Worm (Caenorhabditis elegans): ENCODE data around the gene F22E5.22.
"Not testable (repeated sequence)": the region's sequence is repeated elsewhere in the genome, so short reads cannot be mapped to it uniquely, and the experiment has no call there.

The F22E5.22 gene

DNA sequence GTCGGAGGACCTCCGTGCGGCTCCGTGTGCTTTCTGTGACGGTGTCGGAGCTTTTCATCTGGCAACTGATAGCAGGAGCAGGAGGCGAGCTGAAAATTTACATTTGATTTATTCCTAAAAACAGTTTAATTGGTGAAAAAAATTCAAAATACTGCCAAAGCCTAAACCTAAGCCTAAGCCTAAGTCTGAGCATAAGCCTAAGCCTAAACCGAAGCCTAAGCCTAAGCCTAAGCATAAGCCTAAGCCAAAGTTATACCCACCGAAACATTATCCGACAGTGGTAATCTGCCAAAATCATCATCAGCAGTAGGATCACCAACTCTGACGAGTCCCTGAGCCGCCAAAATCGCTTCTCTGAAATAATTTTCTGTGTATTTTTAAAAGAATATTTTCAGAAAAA lies 19.1 kb downstream of the F22E5.22 start:
- no peak for TF ChIP-seq nhr-237 (tag; optimal IDR thresholded peaks at IDR 0.05)
- TF ChIP-seq elt-3 (tag; optimal IDR thresholded peaks at IDR 0.05) = no peak
- no peak for TF ChIP-seq mls-2 (tag; optimal IDR thresholded peaks at IDR 0.05)
- TF ChIP-seq lin-13 (tag; optimal IDR thresholded peaks at IDR 0.05) = no peak
- no peak for TF ChIP-seq tbx-8 (GFP tag; optimal IDR thresholded peaks at IDR 0.05)
- no peak for TF ChIP-seq lsy-2 (tag; optimal IDR thresholded peaks at IDR 0.05)
- TF ChIP-seq drap-1 (GFP tag; optimal IDR thresholded peaks at IDR 0.05) = no peak

DNA sequence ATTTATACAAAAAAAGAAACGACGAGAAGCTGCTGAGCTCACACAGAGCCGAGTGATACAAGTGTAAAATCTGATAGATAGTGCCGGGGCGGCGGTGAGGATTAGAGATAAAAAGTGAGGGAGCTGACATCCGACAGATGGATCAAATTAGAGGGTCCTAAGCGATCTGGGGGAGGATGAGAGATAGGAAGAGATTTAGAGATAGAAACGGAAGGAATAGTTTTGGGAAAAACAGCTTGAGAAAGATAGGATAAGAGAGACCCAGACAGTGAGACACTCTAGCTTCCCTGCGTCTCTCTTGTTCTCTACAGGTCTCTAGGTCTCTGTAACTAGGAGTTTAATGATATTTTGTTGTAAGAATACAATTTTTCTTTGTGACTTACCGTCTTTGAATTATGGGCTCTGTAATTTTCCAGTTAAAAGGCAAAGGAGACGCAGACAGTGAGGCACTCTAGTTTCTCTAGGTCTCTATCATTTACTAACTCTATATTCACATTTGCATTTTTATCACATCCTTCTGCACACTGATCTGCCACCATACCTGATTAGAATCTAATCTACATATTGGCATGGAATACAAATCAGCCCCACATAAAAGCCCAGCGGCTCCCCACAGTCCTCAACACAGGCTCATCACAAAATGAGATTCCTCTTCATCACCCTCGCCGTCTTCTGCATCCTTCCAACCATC lies 21.4 kb downstream of the F22E5.22 start, which contains the start of the genes sup-9 and nspf-1:
Gene sup-9 (minus strand): TSS at position 43 of the 691 bp plus-strand sequence.
Gene nspf-1 (plus strand): TSS at position 641 of the 691 bp plus-strand sequence.
- TF ChIP-seq unc-62 (GFP tag; optimal IDR thresholded peaks at IDR 0.05) (peak; percentile 65), ham-2 (GFP tag; optimal IDR thresholded peaks at IDR 0.05) (no peak), hlh-1 (tag; optimal IDR thresholded peaks at IDR 0.05) (peak; percentile 34), ces-1 (GFP tag; optimal IDR thresholded peaks at IDR 0.05) (peak; percentile 15), unc-120 (tag; optimal IDR thresholded peaks at IDR 0.05; ENCODE audit: poor library complexity, severe bottlenecking) (peak; percentile 48), M03D4.4 (tag; optimal IDR thresholded peaks at IDR 0.05) (no peak)

- TF ChIP-seq ceh-43 (GFP tag; optimal IDR thresholded peaks at IDR 0.05); unc-39 (tag; optimal IDR thresholded peaks at IDR 0.05); bed-3 (GFP tag; optimal IDR thresholded peaks at IDR 0.05): not testable (repeated sequence)
Observed at ce11 chrII:2688616-2689015, 22.9 kb downstream of the F22E5.22 start, which contains the start of gene nspf-2. Gene nspf-2 (plus strand): TSS chrII:2688916.

DNA sequence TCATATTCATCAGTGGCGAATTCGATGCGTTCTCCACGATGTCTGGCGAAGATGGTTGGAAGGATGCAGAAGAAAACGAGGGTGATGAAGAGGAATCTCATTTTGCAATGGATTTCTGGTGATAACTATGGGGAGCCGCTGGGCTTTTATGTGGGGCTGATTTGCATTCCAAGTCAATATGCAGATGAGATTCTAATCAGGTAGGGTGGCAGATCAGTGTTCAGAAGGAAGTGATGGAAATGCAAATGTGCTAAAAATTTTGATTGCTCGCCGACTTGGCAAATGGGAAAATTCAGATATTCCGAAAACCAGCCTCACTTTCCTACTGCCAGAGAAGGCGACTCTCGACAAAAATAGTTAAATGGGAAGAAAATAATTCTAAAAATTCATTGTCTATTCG lies 24.4 kb downstream of the F22E5.22 start, which contains the start of gene nspf-3:
Gene nspf-3 (minus strand): TSS at position 101 of the 400 bp plus-strand sequence.
- no peak for TF ChIP-seq ces-1 (GFP tag; optimal IDR thresholded peaks at IDR 0.05)
- no peak for TF ChIP-seq blmp-1 (tag; optimal IDR thresholded peaks at IDR 0.05)
- no peak for TF ChIP-seq unc-62 (GFP tag; optimal IDR thresholded peaks at IDR 0.05)
- no peak for TF ChIP-seq elt-1 (tag; optimal IDR thresholded peaks at IDR 0.05; ENCODE audit: borderline replicate concordance, insufficient read depth)
- no peak for TF ChIP-seq tbx-8 (GFP tag; optimal IDR thresholded peaks at IDR 0.05)
- TF ChIP-seq elt-3 (tag; optimal IDR thresholded peaks at IDR 0.05) = no peak
- no peak for TF ChIP-seq cnd-1 (tag; optimal IDR thresholded peaks at IDR 0.05)
- no peak for TF ChIP-seq lin-32 (GFP tag; optimal IDR thresholded peaks at IDR 0.05)
- no peak for TF ChIP-seq snpc-4 (tag; optimal IDR thresholded peaks at IDR 0.05)
- no peak for TF ChIP-seq ztf-11 (tag; optimal IDR thresholded peaks at IDR 0.05)
- TF ChIP-seq unc-120 (tag; optimal IDR thresholded peaks at IDR 0.05; ENCODE audit: poor library complexity, severe bottlenecking) = no peak
- TF ChIP-seq lsy-2 (tag; optimal IDR thresholded peaks at IDR 0.05) = no peak
- TF ChIP-seq ham-2 (GFP tag; optimal IDR thresholded peaks at IDR 0.05) = no peak
- no peak for TF ChIP-seq ceh-43 (GFP tag; optimal IDR thresholded peaks at IDR 0.05)
- TF ChIP-seq mep-1 (tag; optimal IDR thresholded peaks at IDR 0.05) = no peak
- no peak for TF ChIP-seq ceh-39 (tag; optimal IDR thresholded peaks at IDR 0.05)
- TF ChIP-seq nhr-28 (tag; optimal IDR thresholded peaks at IDR 0.05) = no peak

- TF ChIP-seq cnd-1 (tag; optimal IDR thresholded peaks at IDR 0.05) = no peak
- no peak for TF ChIP-seq zip-8 (tag; optimal IDR thresholded peaks at IDR 0.05)
- TF ChIP-seq lin-32 (GFP tag; optimal IDR thresholded peaks at IDR 0.05) = no peak
- TF ChIP-seq bed-3 (GFP tag; optimal IDR thresholded peaks at IDR 0.05) = no peak
- no peak for TF ChIP-seq elt-3 (tag; optimal IDR thresholded peaks at IDR 0.05)
- TF ChIP-seq unc-120 (tag; optimal IDR thresholded peaks at IDR 0.05; ENCODE audit: poor library complexity, severe bottlenecking) = no peak
Observed at ce11 chrII:2692476-2692875, 26.8 kb downstream of the F22E5.22 start, which contains the start of gene set-11. Gene set-11 (minus strand): TSS chrII:2692576.

- TF ChIP-seq ztf-11 (tag; optimal IDR thresholded peaks at IDR 0.05) (no peak), snpc-4 (tag; optimal IDR thresholded peaks at IDR 0.05) (no peak), pha-4 (tag; optimal IDR thresholded peaks at IDR 0.05) (no peak), M03D4.4 (tag; optimal IDR thresholded peaks at IDR 0.05) (no peak), ces-1 (GFP tag; optimal IDR thresholded peaks at IDR 0.05) (peak; percentile 18), ceh-43 (GFP tag; optimal IDR thresholded peaks at IDR 0.05) (no peak)
Observed at ce11 chrII:2695079-2695478, 29.4 kb downstream of the F22E5.22 start.

All from whole organism, mixed stage, embryonic.